Worm (Caenorhabditis elegans): ENCODE results near the gene F15B9.10.
A peak's percentile ranks its signal among the peaks of the same experiment; 100 is the strongest.

The F15B9.10 gene

DNA sequence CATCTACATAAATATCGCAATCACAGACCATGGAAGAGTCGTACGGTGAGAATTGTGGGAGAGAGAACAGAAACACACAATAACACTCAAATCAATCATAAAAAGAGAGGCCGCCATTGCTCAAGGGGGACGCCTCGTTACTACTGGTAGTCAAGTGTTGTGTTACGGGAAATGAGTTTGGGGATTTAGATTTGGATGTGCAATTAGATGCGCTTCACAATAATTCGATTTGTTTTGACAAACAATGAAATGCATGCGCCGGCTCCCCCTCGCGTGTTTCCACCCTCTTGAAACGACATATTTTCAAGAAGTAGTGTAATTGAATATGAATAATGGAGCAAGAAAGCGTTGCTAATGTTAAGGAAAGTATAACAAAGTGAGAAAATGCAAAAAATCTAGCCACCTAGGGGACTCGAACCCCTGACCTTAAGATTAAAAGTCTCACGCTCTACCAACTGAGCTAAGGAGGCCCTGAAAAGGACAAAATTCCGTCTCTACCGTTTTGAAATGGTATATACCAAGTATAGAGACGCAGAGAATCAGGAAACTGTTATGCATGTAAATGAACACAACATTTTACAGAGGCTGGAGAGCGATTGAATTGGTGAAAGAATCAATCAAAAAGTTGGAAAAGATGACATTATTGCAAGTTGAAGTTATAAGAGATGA is 18.0 kb upstream of the F15B9.10 start:
- TF ChIP-seq hlh-6 (tag; optimal IDR thresholded peaks at IDR 0.05) (no peak), unc-42 (tag; optimal IDR thresholded peaks at IDR 0.05) (peak; percentile 93)

DNA sequence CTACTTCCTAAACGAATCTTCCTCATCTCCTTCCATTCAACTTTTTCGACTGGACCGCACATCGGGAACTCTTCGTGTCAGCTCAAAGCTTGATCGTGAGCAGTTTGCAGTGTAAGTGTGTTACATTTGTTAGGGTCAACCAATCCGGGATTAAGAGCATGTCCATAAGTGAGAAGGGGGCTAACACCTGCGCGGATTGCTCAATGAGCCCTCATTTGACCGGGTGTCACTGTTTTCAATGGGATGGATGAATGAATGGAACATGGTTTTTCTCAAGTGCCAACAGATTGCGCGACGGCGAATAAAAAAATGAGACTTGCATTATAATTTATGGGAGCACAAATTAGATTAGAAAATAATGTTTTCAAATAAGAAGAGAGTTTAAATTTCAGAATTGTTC is 16.6 kb upstream of the F15B9.10 start:
- TF ChIP-seq unc-3 (GFP tag; conservative IDR thresholded peaks at IDR 0.05) = no peak
- TF ChIP-seq unc-3 (tag; optimal IDR thresholded peaks at IDR 0.05) = no peak
- TF ChIP-seq pat-9 (tag; optimal IDR thresholded peaks at IDR 0.05) = no peak
- no peak for TF ChIP-seq Y22D7AL.16 (tag; optimal IDR thresholded peaks at IDR 0.05)
- no peak for TF ChIP-seq ceh-19 (GFP tag; optimal IDR thresholded peaks at IDR 0.05)
- TF ChIP-seq C38D4.7 (GFP tag; optimal IDR thresholded peaks at IDR 0.05) = no peak
- no peak for TF ChIP-seq ceh-18 (tag; optimal IDR thresholded peaks at IDR 0.05)

DNA sequence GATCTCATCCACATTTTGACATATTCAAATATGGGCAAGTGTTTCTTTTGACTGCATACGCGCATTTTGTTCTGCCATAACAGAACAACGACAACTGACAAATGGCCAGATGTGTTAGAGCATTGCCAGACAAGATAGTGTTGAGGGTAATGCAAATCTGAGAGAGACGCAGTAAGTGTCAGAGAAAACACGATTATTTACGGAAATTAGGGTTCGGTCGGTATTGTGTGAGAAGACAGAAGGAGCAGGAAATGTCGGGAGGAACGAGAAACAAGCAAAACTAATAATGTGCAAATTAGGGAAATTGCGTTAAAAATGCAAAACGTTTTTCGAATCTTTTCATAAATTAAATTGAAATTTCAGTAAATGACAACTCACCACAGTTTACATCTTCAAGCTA is 15.8 kb upstream of the F15B9.10 start:
- TF ChIP-seq sox-2 (GFP tag; IDR thresholded peaks at IDR 0.05) (peak; percentile 8; the same call in 1 of the 2 replicates), ceh-34 (tag; optimal IDR thresholded peaks at IDR 0.05) (no peak), ahr-1 (tag; optimal IDR thresholded peaks at IDR 0.05) (no peak), ceh-14 (tag; optimal IDR thresholded peaks at IDR 0.05) (no peak), hlh-30 (tag; optimal IDR thresholded peaks at IDR 0.05; ENCODE audit: insufficient read depth) (no peak), hlh-13 (GFP tag; optimal IDR thresholded peaks at IDR 0.05) (no peak), eyg-1 (tag; optimal IDR thresholded peaks at IDR 0.05) (no peak), ref-2 (tag; optimal IDR thresholded peaks at IDR 0.05) (no peak), ztf-16 (tag; optimal IDR thresholded peaks at IDR 0.05) (no peak), lin-11 (tag; optimal IDR thresholded peaks at IDR 0.05) (no peak), dmd-4 (tag; optimal IDR thresholded peaks at IDR 0.05; ENCODE audit: borderline replicate concordance) (no peak), che-1 (tag; optimal IDR thresholded peaks at IDR 0.05) (no peak), unc-42 (tag; optimal IDR thresholded peaks at IDR 0.05) (peak; percentile 99), elt-2 (tag; optimal IDR thresholded peaks at IDR 0.05) (no peak), ceh-31 (tag; optimal IDR thresholded peaks at IDR 0.05) (peak; percentile 60), pqm-1 (tag; optimal IDR thresholded peaks at IDR 0.05) (no peak), ceh-24 (tag; optimal IDR thresholded peaks at IDR 0.05) (no peak), fkh-10 (GFP tag; optimal IDR thresholded peaks at IDR 0.05) (peak; percentile 64), pros-1 (tag; optimal IDR thresholded peaks at IDR 0.05) (no peak), nhr-11 (tag; optimal IDR thresholded peaks at IDR 0.05) (no peak)

DNA sequence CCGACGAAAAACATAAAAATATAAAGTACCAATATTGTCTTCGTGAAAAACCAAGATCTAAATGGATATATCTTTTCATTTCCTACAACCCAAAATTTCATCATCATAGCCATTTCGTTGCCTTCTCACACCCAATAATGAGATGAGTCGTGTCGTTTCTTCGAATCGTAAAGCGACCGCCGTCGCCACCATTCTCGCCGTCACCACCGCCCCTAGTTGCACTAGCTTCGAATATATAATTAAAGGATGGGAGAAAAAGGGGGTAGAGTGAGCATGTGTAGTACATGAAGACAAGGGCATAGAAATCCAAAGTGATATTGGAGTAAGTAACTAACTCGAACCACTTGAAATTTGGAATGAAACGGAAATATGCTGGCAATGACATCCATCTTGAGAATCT is 13.5 kb upstream of the F15B9.10 start:
- no peak for TF ChIP-seq lin-11 (tag; optimal IDR thresholded peaks at IDR 0.05)
- TF ChIP-seq tbx-7 (tag; optimal IDR thresholded peaks at IDR 0.05) = no peak
- TF ChIP-seq ceh-31 (tag; optimal IDR thresholded peaks at IDR 0.05) = peak; percentile 35
- TF ChIP-seq ceh-14 (tag; optimal IDR thresholded peaks at IDR 0.05) = peak; percentile 8
- peak; percentile 70 for TF ChIP-seq unc-42 (tag; optimal IDR thresholded peaks at IDR 0.05)
- TF ChIP-seq sdc-2 (tag; optimal IDR thresholded peaks at IDR 0.05) = no peak

DNA sequence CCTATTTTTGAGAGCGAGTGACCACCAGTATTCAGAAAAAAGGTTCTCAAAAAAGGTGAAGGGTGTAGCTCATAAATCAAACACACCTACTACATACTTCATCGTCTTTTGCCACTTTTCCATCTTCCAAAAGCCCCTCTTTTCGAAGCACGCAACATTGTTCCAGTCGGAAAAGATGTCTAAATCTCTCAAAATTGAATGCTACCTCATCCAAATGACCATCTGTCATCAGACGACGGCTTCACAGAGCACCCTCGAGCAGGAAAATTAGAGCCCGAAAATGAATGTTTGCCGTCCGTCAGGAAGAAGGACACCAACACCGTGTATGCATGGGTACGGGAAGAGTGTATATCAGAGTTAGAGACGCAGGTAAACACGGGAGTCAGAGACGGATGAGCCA is 12.8 kb upstream of the F15B9.10 start:
- no peak for TF ChIP-seq eyg-1 (tag; optimal IDR thresholded peaks at IDR 0.05)
- no peak for TF ChIP-seq pat-9 (tag; optimal IDR thresholded peaks at IDR 0.05)
- no peak for TF ChIP-seq fkh-6 (tag; optimal IDR thresholded peaks at IDR 0.05)
- no peak for TF ChIP-seq pqm-1 (tag; optimal IDR thresholded peaks at IDR 0.05)
- no peak for TF ChIP-seq ztf-16 (tag; optimal IDR thresholded peaks at IDR 0.05)
- TF ChIP-seq hlh-15 (tag; optimal IDR thresholded peaks at IDR 0.05) = no peak
- no peak for TF ChIP-seq Y22D7AL.16 (tag; optimal IDR thresholded peaks at IDR 0.05)
- no peak for TF ChIP-seq hlh-8 (tag; optimal IDR thresholded peaks at IDR 0.05)
- TF ChIP-seq dmd-4 (tag; optimal IDR thresholded peaks at IDR 0.05; ENCODE audit: borderline replicate concordance) = no peak
